Worm (Caenorhabditis elegans) whole organism, late embryonic: ENCODE results near the gene atf-6.
A peak's percentile ranks its signal among the peaks of the same experiment; 100 is the strongest.

Experiments
- C08G9.2 ChIP-seq: sonication (generic microtip); optimal IDR thresholded peaks from 2 replicates; lab custom pipeline; 2016; ENCODE audit warnings: mild to moderate bottlenecking, missing genetic modification characterization, moderate library complexity, missing compliant biosample characterization
- F13H6.1 ChIP-seq: sonication (generic microtip); optimal IDR thresholded peaks from 2 replicates; lab custom pipeline; 2016; ENCODE audit warnings: missing genetic modification characterization, missing compliant biosample characterization
- K02D7.2 ChIP-seq: sonication (generic microtip); optimal IDR thresholded peaks from 2 replicates; lab custom pipeline; 2017; ENCODE audit warnings: mild to moderate bottlenecking, missing genetic modification characterization, missing compliant biosample characterization
- K09A11.1 ChIP-seq: sonication (generic microtip); optimal IDR thresholded peaks from 2 replicates; lab custom pipeline; 2017; ENCODE audit warnings: antibody characterized with exemption, mild to moderate bottlenecking, missing genetic modification characterization, missing compliant biosample characterization; ENCODE audit not compliant: insufficient read depth
- T23F11.4 ChIP-seq: fragments of 200-800 bp; sonication (Bioruptor generic); optimal IDR thresholded peaks from 2 replicates; lab custom pipeline; 2018; ENCODE audit warnings: mild to moderate bottlenecking, missing genetic modification characterization, missing compliant biosample characterization
- Y22D7AL.16 ChIP-seq: sonication (generic microtip); optimal IDR thresholded peaks from 2 replicates; lab custom pipeline; 2016; ENCODE audit warnings: missing genetic modification characterization, missing compliant biosample characterization
- ahr-1 ChIP-seq: sonication (generic microtip); optimal IDR thresholded peaks from 2 replicates; lab custom pipeline; 2016; ENCODE audit warnings: missing genetic modification characterization, missing compliant biosample characterization
- ama-1 ChIP-seq: fragments of 150-350 bp; optimal IDR thresholded peaks from 2 replicates; lab custom pipeline; 2014
- ceh-14 ChIP-seq: sonication (generic microtip); optimal IDR thresholded peaks from 2 replicates; lab custom pipeline; 2016; ENCODE audit warnings: missing genotype, missing genetic modification characterization, missing compliant biosample characterization
- ceh-18 ChIP-seq: sonication (generic microtip); optimal IDR thresholded peaks from 2 replicates; lab custom pipeline; 2016; ENCODE audit warnings: missing genetic modification characterization, missing compliant biosample characterization
- ceh-19 ChIP-seq: fragments of 200-800 bp; sonication (Bioruptor generic); optimal IDR thresholded peaks from 2 replicates; lab custom pipeline; 2018; ENCODE audit warnings: mild to moderate bottlenecking, missing genetic modification characterization, missing compliant biosample characterization
- ceh-2 ChIP-seq: sonication (generic microtip); optimal IDR thresholded peaks from 2 replicates; lab custom pipeline; 2016; ENCODE audit warnings: missing genotype, missing genetic modification characterization, missing compliant biosample characterization
- ceh-22 ChIP-seq: sonication (generic microtip); optimal IDR thresholded peaks from 2 replicates; lab custom pipeline; 2017; ENCODE audit warnings: missing biosample characterization, missing genetic modification characterization
- ceh-24 ChIP-seq: sonication (generic microtip); optimal IDR thresholded peaks from 2 replicates; lab custom pipeline; 2016; ENCODE audit warnings: mild to moderate bottlenecking, missing genetic modification characterization, missing compliant biosample characterization
- ceh-30 ChIP-seq: fragments of 150-350 bp; optimal IDR thresholded peaks from 2 replicates; lab custom pipeline; 2014; ENCODE audit warnings: missing biosample characterization, missing genetic modification characterization
- ceh-31 ChIP-seq: sonication (generic microtip); optimal IDR thresholded peaks from 2 replicates; lab custom pipeline; 2016; ENCODE audit warnings: missing genetic modification characterization, missing compliant biosample characterization
- ceh-34 ChIP-seq: sonication (generic microtip); optimal IDR thresholded peaks from 2 replicates; lab custom pipeline; 2016; ENCODE audit warnings: mild to moderate bottlenecking, missing genetic modification characterization, missing compliant biosample characterization
- ceh-45 ChIP-seq: fragments of 200-800 bp; sonication (Bioruptor generic); IDR thresholded peaks from 2 replicates; pipeline ENCODE4 v1.3.6; 2022; ENCODE audit warnings: missing genetic modification reagents, missing genetic modification characterization, missing compliant biosample characterization
- ceh-48 ChIP-seq: sonication (generic microtip); optimal IDR thresholded peaks from 2 replicates; lab custom pipeline; 2016; ENCODE audit warnings: missing genetic modification characterization, inconsistent platforms, missing compliant biosample characterization
- ceh-9 ChIP-seq: sonication (generic microtip); optimal IDR thresholded peaks from 2 replicates; lab custom pipeline; 2016; ENCODE audit warnings: mild to moderate bottlenecking, missing genetic modification characterization, inconsistent platforms, missing compliant biosample characterization
- che-1 ChIP-seq: sonication (generic microtip); optimal IDR thresholded peaks from 2 replicates; lab custom pipeline; 2016; ENCODE audit warnings: mild to moderate bottlenecking, missing genetic modification characterization, missing compliant biosample characterization
- dmd-4 ChIP-seq: sonication (generic microtip); optimal IDR thresholded peaks from 2 replicates; lab custom pipeline; 2016; ENCODE audit warnings: borderline replicate concordance, missing genetic modification characterization, missing compliant biosample characterization
- dve-1 ChIP-seq: sonication (generic microtip); optimal IDR thresholded peaks from 2 replicates; lab custom pipeline; 2017; ENCODE audit warnings: antibody characterized with exemption, mild to moderate bottlenecking, missing genetic modification characterization, missing compliant biosample characterization
- elt-2 ChIP-seq: sonication (generic microtip); optimal IDR thresholded peaks from 2 replicates; lab custom pipeline; 2016; ENCODE audit warnings: missing genetic modification reagents, missing genetic modification characterization, missing compliant biosample characterization
- elt-4 ChIP-seq: sonication (generic microtip); optimal IDR thresholded peaks from 2 replicates; lab custom pipeline; 2016; ENCODE audit warnings: missing genetic modification characterization, missing compliant biosample characterization
- ets-4 ChIP-seq: sonication (generic microtip); optimal IDR thresholded peaks from 2 replicates; lab custom pipeline; 2016; ENCODE audit warnings: missing genetic modification characterization, missing compliant biosample characterization
- fax-1 ChIP-seq: sonication (generic microtip); optimal IDR thresholded peaks from 2 replicates; lab custom pipeline; 2016; ENCODE audit warnings: missing genotype, missing genetic modification characterization, missing compliant biosample characterization
- fkh-10 ChIP-seq: fragments of 150-350 bp; optimal IDR thresholded peaks from 2 replicates; lab custom pipeline; 2014; ENCODE audit warnings: missing biosample characterization, missing genetic modification reagents, missing genetic modification characterization
- fkh-6 ChIP-seq: sonication (generic microtip); optimal IDR thresholded peaks from 2 replicates; lab custom pipeline; 2016; ENCODE audit warnings: missing genetic modification characterization, missing compliant biosample characterization
- hlh-13 ChIP-seq: fragments of 200-800 bp; sonication (Bioruptor generic); optimal IDR thresholded peaks from 2 replicates; lab custom pipeline; 2018; ENCODE audit warnings: mild to moderate bottlenecking, missing genetic modification characterization, missing compliant biosample characterization
- hlh-30 ChIP-seq: sonication (generic microtip); optimal IDR thresholded peaks from 2 replicates; lab custom pipeline; 2017; ENCODE audit warnings: antibody characterized with exemption, missing genetic modification characterization, missing compliant biosample characterization; ENCODE audit not compliant: insufficient read depth
- hlh-6 ChIP-seq: sonication (generic microtip); optimal IDR thresholded peaks from 2 replicates; lab custom pipeline; 2016; ENCODE audit warnings: missing genotype, missing genetic modification characterization, missing compliant biosample characterization
- hlh-8 ChIP-seq: sonication (generic microtip); optimal IDR thresholded peaks from 2 replicates; lab custom pipeline; 2016; ENCODE audit warnings: missing genotype, missing genetic modification characterization, missing compliant biosample characterization
- lim-6 ChIP-seq: sonication (generic microtip); optimal IDR thresholded peaks from 2 replicates; lab custom pipeline; 2016; ENCODE audit warnings: missing genetic modification characterization, missing compliant biosample characterization
- lin-11 ChIP-seq: fragments of 200-800 bp; sonication (Bioruptor generic); optimal IDR thresholded peaks from 2 replicates; lab custom pipeline; 2018; ENCODE audit warnings: mild to moderate bottlenecking, missing genetic modification characterization, missing compliant biosample characterization
- madf-2 ChIP-seq: sonication (generic microtip); optimal IDR thresholded peaks from 2 replicates; lab custom pipeline; 2017; ENCODE audit warnings: missing genetic modification characterization, missing compliant biosample characterization
- mec-3 ChIP-seq: sonication (generic microtip); optimal IDR thresholded peaks from 2 replicates; lab custom pipeline; 2016; ENCODE audit warnings: borderline replicate concordance, missing genetic modification characterization, missing compliant biosample characterization
- nfya-1 ChIP-seq: sonication (generic microtip); optimal IDR thresholded peaks from 2 replicates; lab custom pipeline; 2017; ENCODE audit warnings: missing genetic modification characterization, mild to moderate bottlenecking, missing compliant biosample characterization, antibody characterized with exemption, moderate library complexity
- nhr-232 ChIP-seq: sonication (generic microtip); optimal IDR thresholded peaks from 2 replicates; lab custom pipeline; 2016; ENCODE audit warnings: missing genetic modification characterization, missing compliant biosample characterization
- npax-4 ChIP-seq: sonication (generic microtip); optimal IDR thresholded peaks from 2 replicates; lab custom pipeline; 2016; ENCODE audit warnings: missing genetic modification characterization, missing compliant biosample characterization
- pat-9 ChIP-seq: fragments of 200-800 bp; sonication (Bioruptor generic); optimal IDR thresholded peaks from 2 replicates; lab custom pipeline; 2018; ENCODE audit warnings: mild to moderate bottlenecking, missing genetic modification characterization, moderate library complexity, missing compliant biosample characterization
- pha-4 ChIP-seq: fragments of 150-350 bp; optimal IDR thresholded peaks from 2 replicates; lab custom pipeline; 2018; ENCODE audit warnings: missing biosample characterization, missing genetic modification reagents, missing genetic modification characterization
- pros-1 ChIP-seq: fragments of 150-350 bp; optimal IDR thresholded peaks from 2 replicates; lab custom pipeline; 2014; ENCODE audit warnings: missing biosample characterization, missing genetic modification reagents, missing genetic modification characterization
- ref-2 ChIP-seq: sonication (generic microtip); optimal IDR thresholded peaks from 2 replicates; lab custom pipeline; 2016; ENCODE audit warnings: missing genetic modification characterization, missing compliant biosample characterization
- rnt-1 ChIP-seq: sonication (generic microtip); optimal IDR thresholded peaks from 2 replicates; lab custom pipeline; 2016; ENCODE audit warnings: missing genetic modification characterization, missing compliant biosample characterization
- sdc-2 ChIP-seq: sonication (generic microtip); optimal IDR thresholded peaks from 2 replicates; lab custom pipeline; 2016; ENCODE audit warnings: missing genotype, missing genetic modification characterization, missing compliant biosample characterization
- sox-2 ChIP-seq: fragments of 200-800 bp; sonication (Bioruptor generic); IDR thresholded peaks from 2 replicates; pipeline ENCODE4 v1.3.6; 2022; ENCODE audit warnings: missing genetic modification reagents, missing genetic modification characterization, missing compliant biosample characterization
- unc-3 ChIP-seq, 2 experiments: fragments of 200-800 bp in 1 of 2; sonication (Bioruptor generic) in 1 of 2; sonication (generic microtip) in 1 of 2; conservative IDR thresholded peaks in 1 of 2; optimal IDR thresholded peaks in 1 of 2; 2 replicates each; pipeline versions ENCODE4 v1.3.6 to Lab custom; 2016 to 2022; ENCODE audit warnings: missing compliant biosample characterization in 2 of 2, missing genetic modification characterization in 2 of 2, missing genetic modification reagents in 1 of 2
- unc-42 ChIP-seq: sonication (generic microtip); optimal IDR thresholded peaks from 2 replicates; lab custom pipeline; 2016; ENCODE audit warnings: missing genotype, missing genetic modification characterization, missing compliant biosample characterization
- unc-55 ChIP-seq: sonication (generic microtip); optimal IDR thresholded peaks from 2 replicates; lab custom pipeline; 2017; ENCODE audit warnings: missing biosample characterization, missing genetic modification reagents, missing genetic modification characterization
- unc-86 ChIP-seq: sonication (generic microtip); optimal IDR thresholded peaks from 2 replicates; lab custom pipeline; 2016; ENCODE audit warnings: missing genetic modification characterization, missing compliant biosample characterization
- ztf-16 ChIP-seq: sonication (generic microtip); optimal IDR thresholded peaks from 2 replicates; lab custom pipeline; 2017; ENCODE audit warnings: missing genetic modification characterization, missing compliant biosample characterization

The atf-6 gene

ce11 chrX:12480447-12480998 lies at the start of gene atf-6:
Gene atf-6, plus strand, starts transcription at chrX:12480948.
- no peak for TF ChIP-seq ceh-30 (tag; lab: Kevin White, UChicago)
- no peak for TF ChIP-seq pha-4 (tag; lab: Kevin White, UChicago)
- no peak for TF ChIP-seq mec-3 (tag; lab: Kevin White, UChicago)
- TF ChIP-seq ahr-1 (tag; lab: Kevin White, UChicago): no peak
- TF ChIP-seq ceh-2 (tag; lab: Kevin White, UChicago): peak; percentile 72
- peak; percentile 31 for TF ChIP-seq ets-4
- no peak for TF ChIP-seq sox-2 (GFP tag; lab: Robert Waterston, UW)
- peak; percentile 48 for TF ChIP-seq elt-2 (tag; lab: Kevin White, UChicago)
- TF ChIP-seq fax-1 (tag; lab: Kevin White, UChicago): no peak
- TF ChIP-seq ceh-48: peak; percentile 24
- peak; percentile 37 for TF ChIP-seq ceh-14
- no peak for TF ChIP-seq Y22D7AL.16 (tag; lab: Kevin White, UChicago)
- peak; percentile 91 for TF ChIP-seq ceh-34
- TF ChIP-seq nhr-232: no peak
- TF ChIP-seq lin-11 (tag; lab: Kevin White, UChicago): peak; percentile 1
- TF ChIP-seq ceh-31 (tag; lab: Kevin White, UChicago): peak; percentile 90
- peak; percentile 9 for TF ChIP-seq F13H6.1 (tag; lab: Kevin White, UChicago)
- peak; percentile 87 for TF ChIP-seq pros-1 (tag; lab: Kevin White, UChicago)
- TF ChIP-seq ztf-16 (tag; lab: Kevin White, UChicago): peak; percentile 56
- TF ChIP-seq ceh-24 (tag; lab: Kevin White, UChicago): no peak
- TF ChIP-seq T23F11.4 (GFP tag; lab: Kevin White, UChicago): no peak
- no peak for TF ChIP-seq ceh-45 (GFP tag; lab: Robert Waterston, UW)
- TF ChIP-seq pat-9 (tag; lab: Kevin White, UChicago): no peak
- no peak for TF ChIP-seq hlh-13 (GFP tag; lab: Kevin White, UChicago)
- TF ChIP-seq unc-55 (GFP tag; lab: Kevin White, UChicago): peak; percentile 15
- TF ChIP-seq npax-4: no peak
- no peak for TF ChIP-seq elt-4
- peak; percentile 69 for TF ChIP-seq ceh-19 (GFP tag; lab: Kevin White, UChicago)
- no peak for TF ChIP-seq fkh-10 (GFP tag; lab: Kevin White, UChicago)
- peak; percentile 44 for TF ChIP-seq hlh-30 (tag; lab: Kevin White, UChicago)
- TF ChIP-seq ama-1: no peak
- peak; percentile 74 for TF ChIP-seq nfya-1 (tag; lab: Kevin White, UChicago)
- peak; percentile 75 for TF ChIP-seq ceh-18 (tag; lab: Kevin White, UChicago)
- TF ChIP-seq rnt-1: peak; percentile 66
- peak; percentile 53 for TF ChIP-seq hlh-8 (tag; lab: Kevin White, UChicago)
- TF ChIP-seq ceh-22 (tag; lab: Kevin White, UChicago): no peak
- peak; percentile 45 for TF ChIP-seq hlh-6 (tag; lab: Kevin White, UChicago)
- TF ChIP-seq unc-86 (tag; lab: Kevin White, UChicago): no peak
- TF ChIP-seq dve-1 (tag; lab: Kevin White, UChicago): peak; percentile 14
- TF ChIP-seq C08G9.2 (tag; lab: Kevin White, UChicago): peak; percentile 29
- peak; percentile 16 for TF ChIP-seq madf-2 (tag; lab: Kevin White, UChicago)
- no peak for TF ChIP-seq unc-3 (GFP tag; conservative IDR thresholded peaks at IDR 0.05; lab: Robert Waterston, UW)
- TF ChIP-seq unc-3 (tag; optimal IDR thresholded peaks at IDR 0.05; lab: Kevin White, UChicago): peak; percentile 26
- no peak for TF ChIP-seq K02D7.2 (tag; lab: Kevin White, UChicago)
- peak; percentile 34 for TF ChIP-seq che-1 (tag; lab: Kevin White, UChicago)
- TF ChIP-seq ceh-9: no peak
- peak; percentile 80 for TF ChIP-seq sdc-2
- TF ChIP-seq unc-42 (tag; lab: Kevin White, UChicago): peak; percentile 65
- peak; percentile 10 for TF ChIP-seq lim-6 (tag; lab: Kevin White, UChicago)
- TF ChIP-seq ref-2 (tag; lab: Kevin White, UChicago): peak; percentile 70
- no peak for TF ChIP-seq dmd-4
- TF ChIP-seq K09A11.1 (tag; lab: Kevin White, UChicago): peak; percentile 21
- TF ChIP-seq fkh-6: no peak
